Worm (Caenorhabditis elegans): ENCODE measurements around the gene vpat-1.

vpat-1 gene

ce11 chrX:992650-993403 lies 53.2 kb downstream of the vpat-1 start (continued):
- no peak for TF ChIP-seq aly-2 (tag; optimal IDR thresholded peaks at IDR 0.05)
- TF ChIP-seq lin-38 (GFP tag; IDR thresholded peaks at IDR 0.05) = no peak
- no peak for TF ChIP-seq nhr-25 (tag; optimal IDR thresholded peaks at IDR 0.05; ENCODE audit: borderline replicate concordance, insufficient read depth)
- no peak for TF ChIP-seq zip-11 (GFP tag; IDR thresholded peaks at IDR 0.05)
- no peak for TF ChIP-seq mxl-2 (GFP tag; conservative IDR thresholded peaks at IDR 0.05)
- TF ChIP-seq ctbp-1 (GFP tag; IDR thresholded peaks at IDR 0.05) = 0 out of 2 replicates have a peak, but pooled peaks have one; percentile 54
- TF ChIP-seq php-3 (GFP tag; IDR thresholded peaks at IDR 0.05) = no peak
- TF ChIP-seq hmg-1.1 (GFP tag; IDR thresholded peaks at IDR 0.05) = peak; percentile 85
- no peak for TF ChIP-seq F26F4.8 (GFP tag; conservative IDR thresholded peaks at IDR 0.05)
- no peak for TF ChIP-seq cey-2 (tag; optimal IDR thresholded peaks at IDR 0.05; ENCODE audit: borderline replicate concordance, insufficient read depth)
- TF ChIP-seq unc-62 (GFP tag; optimal IDR thresholded peaks at IDR 0.05 in 1 of 2) = peak in 1 of 2 experiments; percentile 99
- TF ChIP-seq unc-62 (tag; optimal IDR thresholded peaks at IDR 0.05) = no peak
- peak; percentile 6 for TF ChIP-seq spr-1 (tag; optimal IDR thresholded peaks at IDR 0.05)

ce11 chrX:991274-991673 lies 54.7 kb downstream of the vpat-1 start, which contains the start of the genes C09E10.3 and dgk-1:
Gene C09E10.3 (minus strand): TSS chrX:991374.
Gene dgk-1 (minus strand): TSS chrX:991456.
- TF ChIP-seq spr-3 (GFP tag; optimal IDR thresholded peaks at IDR 0.05) (no peak), lsy-2 (tag; optimal IDR thresholded peaks at IDR 0.05) (no peak), dpl-1 (GFP tag; optimal IDR thresholded peaks at IDR 0.05) (no peak), daf-12 (tag; optimal IDR thresholded peaks at IDR 0.05) (no peak), F37D6.2 (tag; optimal IDR thresholded peaks at IDR 0.05) (no peak), lim-7 (GFP tag; IDR thresholded peaks at IDR 0.05) (no peak)

Data from whole organism, L4 larva.